Fruit fly (Drosophila melanogaster): ENCODE results near the gene mys.
A peak's percentile ranks its signal among the peaks of the same experiment; 100 is the strongest.

Gene mys

DNA sequence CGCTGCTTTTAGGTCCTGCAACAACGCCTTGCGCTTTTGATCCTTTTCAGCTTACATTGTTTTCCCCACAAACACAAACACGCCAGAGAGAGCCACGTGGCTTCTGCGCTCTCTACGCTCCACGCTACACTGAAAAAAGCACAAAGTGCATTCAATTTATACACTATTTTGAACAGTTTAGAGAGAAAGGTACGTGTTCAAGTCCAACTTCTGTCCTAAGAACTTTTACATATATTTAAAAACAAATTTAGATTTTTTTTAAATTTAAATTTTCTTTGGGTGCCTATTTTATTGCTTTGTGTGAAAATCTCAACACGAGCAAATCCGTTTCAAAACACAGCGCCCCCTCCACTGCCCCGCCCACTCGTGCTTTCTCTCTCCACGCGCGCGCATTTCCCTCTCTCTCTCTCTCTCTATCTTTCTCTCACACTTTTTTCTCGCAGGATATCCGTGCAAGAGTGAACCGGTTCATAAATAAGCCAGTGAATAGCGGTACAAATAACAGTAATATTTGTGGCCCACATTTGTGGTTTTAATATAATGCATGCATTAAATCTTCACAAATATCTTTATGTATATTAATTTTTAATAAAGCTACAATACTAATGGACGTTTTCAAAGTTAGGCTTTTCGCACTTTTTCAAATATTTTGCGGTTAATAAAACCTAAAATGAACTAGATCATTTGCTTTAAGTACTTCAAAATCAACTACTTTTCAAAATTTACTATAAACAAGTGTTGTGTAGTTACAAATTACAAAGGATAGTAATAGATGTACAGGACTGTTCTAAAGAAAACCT, 38.8 kb downstream of the mys start (continued):
- TF ChIP-seq Dbx (GFP tag; IDR thresholded peaks at IDR 0.05) (peak; percentile 91), Atf6 (GFP tag; IDR thresholded peaks at IDR 0.05) (peak; percentile 93), btn (GFP tag; optimal IDR thresholded peaks at IDR 0.05) (no peak), esg (GFP tag; conservative IDR thresholded peaks at IDR 0.05) (peak; percentile 81), Kr (GFP tag; optimal IDR thresholded peaks at IDR 0.05) (no peak), pan (optimal IDR thresholded peaks at IDR 0.05) (no peak), pan (GFP tag; optimal IDR thresholded peaks at IDR 0.05 in 1 of 2, IDR thresholded peaks at IDR 0.05 in 1 of 2) (peak in 1 of 2 experiments; percentile 88), CG12942 (GFP tag; optimal IDR thresholded peaks at IDR 0.05) (peak; percentile 67), C15 (GFP tag; IDR thresholded peaks at IDR 0.05) (peak; percentile 69; the same call in 1 of the 3 replicates), tin (GFP tag; optimal IDR thresholded peaks at IDR 0.05) (peak; percentile 77), Sox100B (GFP tag; optimal IDR thresholded peaks at IDR 0.05) (peak; percentile 77), ken (GFP tag; IDR thresholded peaks at IDR 0.05) (peak; percentile 90), CG2712 (tag; optimal IDR thresholded peaks at IDR 0.05) (peak; percentile 87), zfh2 (GFP tag; optimal IDR thresholded peaks at IDR 0.05) (peak; percentile 43), Lpt (GFP tag; optimal IDR thresholded peaks at IDR 0.05) (no peak), Blimp-1 (GFP tag; optimal IDR thresholded peaks at IDR 0.05) (peak; percentile 84), Spps (tag; optimal IDR thresholded peaks at IDR 0.05) (peak; percentile 58), Ada2b (GFP tag; IDR thresholded peaks at IDR 0.05) (peak; percentile 88), CG18599 (GFP tag; optimal IDR thresholded peaks at IDR 0.05) (peak; percentile 95), zen2 (GFP tag; IDR thresholded peaks at IDR 0.05; ENCODE audit: partially characterized antibody) (no peak), pita (GFP tag; optimal IDR thresholded peaks at IDR 0.05) (no peak), CG4424 (GFP tag; optimal IDR thresholded peaks at IDR 0.05) (peak; percentile 81), gce (GFP tag; IDR thresholded peaks at IDR 0.05) (peak; percentile 86), ash1 (GFP tag; optimal IDR thresholded peaks at IDR 0.05) (peak; percentile 2), cwo (GFP tag; optimal IDR thresholded peaks at IDR 0.05) (peak; percentile 84), cato (GFP tag; optimal IDR thresholded peaks at IDR 0.05; ENCODE audit: borderline replicate concordance) (no peak), CG4730 (GFP tag; IDR thresholded peaks at IDR 0.05) (peak; percentile 80), lbe (GFP tag; optimal IDR thresholded peaks at IDR 0.05) (peak; percentile 49), gem (tag; optimal IDR thresholded peaks at IDR 0.05) (peak; percentile 89), fru (optimal IDR thresholded peaks at IDR 0.05) (no peak), CG12104 (GFP tag; optimal IDR thresholded peaks at IDR 0.05) (peak; percentile 68), Optix (GFP tag; IDR thresholded peaks at IDR 0.05) (peak; percentile 72; the same call in 2 of the 3 replicates), aop (GFP tag; IDR thresholded peaks at IDR 0.05) (no peak), kay (GFP tag; optimal IDR thresholded peaks at IDR 0.05) (peak; percentile 12), gsb-n (tag; optimal IDR thresholded peaks at IDR 0.05) (peak; percentile 69), cad (GFP tag; optimal IDR thresholded peaks at IDR 0.05) (no peak), CG4707 (GFP tag; optimal IDR thresholded peaks at IDR 0.05) (no peak), CkIIα-i1 (GFP tag; IDR thresholded peaks at IDR 0.05) (peak; percentile 40; the same call in 1 of the 2 replicates), hb (GFP tag; IDR thresholded peaks at IDR 0.05; ENCODE audit: partially characterized antibody) (no peak), Lim3 (GFP tag; IDR thresholded peaks at IDR 0.05) (no peak), tio (GFP tag; optimal IDR thresholded peaks at IDR 0.05) (peak; percentile 82), chinmo (GFP tag; IDR thresholded peaks at IDR 0.05; ENCODE audit: partially characterized antibody) (no peak), en (GFP tag; optimal IDR thresholded peaks at IDR 0.05) (no peak), CG4820 (GFP tag; optimal IDR thresholded peaks at IDR 0.05) (peak; percentile 60), tap (tag; optimal IDR thresholded peaks at IDR 0.05) (peak; percentile 81), klu (GFP tag; IDR thresholded peaks at IDR 0.05) (peak; percentile 58; the same call in 1 of the 2 replicates), jigr1 (GFP tag; IDR thresholded peaks at IDR 0.05) (peak; percentile 67; the same call in 1 of the 3 replicates), fu2 (GFP tag; optimal IDR thresholded peaks at IDR 0.05) (no peak), z (GFP tag; IDR thresholded peaks at IDR 0.05) (no peak), CG12769 (tag; optimal IDR thresholded peaks at IDR 0.05) (peak; percentile 67)
